Fruit fly (Drosophila melanogaster) whole organism, embryonic: ENCODE measurements around the gene CG4660.

Source experiments
- B-H1 ChIP-seq: fragments of 200-800 bp; sonication (Bioruptor generic); IDR thresholded peaks from 3 replicates; pipeline ENCODE4 v1.3.6; 2022; ENCODE audit warnings: missing biosample characterization, missing genetic modification characterization
- BEAF-32 ChIP-seq: fragments of 200-800 bp; sonication (Bioruptor generic); optimal IDR thresholded peaks from 3 replicates; lab custom pipeline; 2017; ENCODE audit warnings: missing biosample characterization, missing genetic modification characterization, mild to moderate bottlenecking, moderate library complexity, missing genetic modification reagents
- CG10565 ChIP-seq: fragments of 200-800 bp; sonication (Bioruptor generic); optimal IDR thresholded peaks from 3 replicates; lab custom pipeline; 2016; ENCODE audit warnings: missing biosample characterization, mild to moderate bottlenecking, missing genetic modification characterization
- CG10654 ChIP-seq: fragments of 200-800 bp; sonication (Bioruptor generic); optimal IDR thresholded peaks from 2 replicates; lab custom pipeline; 2016; ENCODE audit warnings: missing biosample characterization, missing genetic modification characterization
- CG11504 ChIP-seq: fragments of 200-800 bp; sonication (Bioruptor generic); optimal IDR thresholded peaks from 3 replicates; lab custom pipeline; 2019; ENCODE audit warnings: missing biosample characterization, mild to moderate bottlenecking, missing genetic modification characterization, moderate library complexity
- CG12236 ChIP-seq: fragments of 200-800 bp; sonication (Bioruptor generic); optimal IDR thresholded peaks from 2 replicates; lab custom pipeline; 2016; ENCODE audit warnings: missing biosample characterization, missing genetic modification characterization
- CG12942 ChIP-seq: fragments of 200-800 bp; sonication (Bioruptor generic); optimal IDR thresholded peaks from 3 replicates; lab custom pipeline; 2016; ENCODE audit warnings: missing biosample characterization, missing genetic modification characterization
- CG13123 ChIP-seq: fragments of 200-800 bp; sonication (Bioruptor generic); optimal IDR thresholded peaks from 2 replicates; lab custom pipeline; 2016; ENCODE audit warnings: missing biosample characterization, missing genetic modification characterization
- CG13287 ChIP-seq: fragments of 200-800 bp; sonication (Bioruptor generic); IDR thresholded peaks from 2 replicates; pipeline ENCODE4 v1.3.6; 2022; ENCODE audit warnings: missing biosample characterization, missing genetic modification characterization; ENCODE audit not compliant: partially characterized antibody
- CG14050 ChIP-seq: fragments of 200-800 bp; sonication (Bioruptor generic); IDR thresholded peaks from 3 replicates; pipeline ENCODE4 v1.3.6; 2022; ENCODE audit warnings: missing biosample characterization, missing genetic modification characterization
- CG14667 ChIP-seq: fragments of 200-800 bp; sonication (Bioruptor generic); IDR thresholded peaks from 2 replicates; pipeline ENCODE4 v1.3.6; 2022; ENCODE audit warnings: missing biosample characterization, missing genetic modification characterization
- CG1603 ChIP-seq: fragments of 200-800 bp; sonication (Bioruptor generic); optimal IDR thresholded peaks from 2 replicates; lab custom pipeline; 2019; ENCODE audit warnings: missing biosample characterization, mild to moderate bottlenecking, missing genetic modification characterization, moderate library complexity
- CG32767 ChIP-seq: fragments of 200-800 bp; sonication (Bioruptor generic); IDR thresholded peaks from 2 replicates; pipeline ENCODE4 v1.3.6; 2022; ENCODE audit warnings: missing biosample characterization, missing genetic modification characterization
- CG32772 ChIP-seq: fragments of 200-800 bp; sonication (Bioruptor generic); IDR thresholded peaks from 2 replicates; pipeline ENCODE4 v1.3.6; 2022; ENCODE audit warnings: missing biosample characterization, missing genetic modification characterization
- CG33557 ChIP-seq: fragments of 200-800 bp; sonication (Bioruptor generic); optimal IDR thresholded peaks from 2 replicates; lab custom pipeline; 2019; ENCODE audit warnings: missing biosample characterization, mild to moderate bottlenecking, missing genetic modification characterization, moderate library complexity
- CG34224 ChIP-seq: fragments of 200-800 bp; sonication (Bioruptor generic); IDR thresholded peaks from 3 replicates; pipeline ENCODE4 v1.3.6; 2022; ENCODE audit warnings: missing biosample characterization, missing genetic modification characterization; ENCODE audit not compliant: partially characterized antibody
- CG34376 ChIP-seq: fragments of 200-800 bp; sonication (Bioruptor generic); optimal IDR thresholded peaks from 2 replicates; lab custom pipeline; 2018; ENCODE audit warnings: missing biosample characterization, mild to moderate bottlenecking, missing genetic modification characterization
- CG5953 ChIP-seq: fragments of 200-800 bp; sonication (Bioruptor generic); IDR thresholded peaks from 2 replicates; pipeline ENCODE4 v1.3.6; 2022; ENCODE audit warnings: missing biosample characterization, missing genetic modification characterization
- CG6654 ChIP-seq: fragments of 200-800 bp; sonication (Bioruptor generic); optimal IDR thresholded peaks from 2 replicates; lab custom pipeline; 2017; ENCODE audit warnings: missing biosample characterization, mild to moderate bottlenecking, missing genetic modification characterization
- CG7786 ChIP-seq: fragments of 200-800 bp; sonication (Bioruptor generic); optimal IDR thresholded peaks from 2 replicates; lab custom pipeline; 2016; ENCODE audit warnings: missing biosample characterization, missing genetic modification characterization
- CG8478 ChIP-seq: fragments of >200 bp; optimal IDR thresholded peaks from 2 replicates; lab custom pipeline; 2018
- CG9817 ChIP-seq: fragments of 200-800 bp; sonication (Bioruptor generic); optimal IDR thresholded peaks from 2 replicates; lab custom pipeline; 2018; ENCODE audit warnings: missing biosample characterization, mild to moderate bottlenecking, missing genetic modification characterization, moderate library complexity
- CHES-1-like ChIP-seq: fragments of 200-800 bp; sonication (Bioruptor generic); optimal IDR thresholded peaks from 2 replicates; lab custom pipeline; 2016; ENCODE audit warnings: missing biosample characterization, missing genetic modification characterization
- Chrac-16 ChIP-seq: fragments of 200-800 bp; sonication (Bioruptor generic); optimal IDR thresholded peaks from 3 replicates; lab custom pipeline; 2016; ENCODE audit warnings: missing biosample characterization, missing genetic modification characterization
- CrebB ChIP-seq: fragments of 200-800 bp; sonication (Bioruptor generic); optimal IDR thresholded peaks from 3 replicates; lab custom pipeline; 2018; ENCODE audit warnings: missing biosample characterization, mild to moderate bottlenecking, missing genetic modification characterization
- Dad ChIP-seq: fragments of 200-800 bp; sonication (Bioruptor generic); optimal IDR thresholded peaks from 3 replicates; lab custom pipeline; 2016; ENCODE audit warnings: missing biosample characterization, missing genetic modification characterization
- Deaf1 ChIP-seq: fragments of 200-800 bp; optimal IDR thresholded peaks from 3 replicates; lab custom pipeline; 2019; ENCODE audit warnings: missing biosample characterization, mild to moderate bottlenecking, missing genetic modification characterization, moderate library complexity
- E2f1 ChIP-seq: fragments of 200-800 bp; sonication (Bioruptor generic); IDR thresholded peaks from 2 replicates; pipeline ENCODE4 v1.3.6; 2022; ENCODE audit warnings: missing biosample characterization, missing genetic modification characterization
- ERR ChIP-seq: fragments of 200-800 bp; sonication (Bioruptor generic); optimal IDR thresholded peaks from 2 replicates; lab custom pipeline; 2016; ENCODE audit warnings: missing biosample characterization, missing genetic modification characterization
- Ets97D ChIP-seq: fragments of 200-800 bp; sonication (Bioruptor generic); optimal IDR thresholded peaks from 3 replicates; lab custom pipeline; 2016; ENCODE audit warnings: missing biosample characterization, missing genetic modification characterization
- H2.0 ChIP-seq: fragments of 200-800 bp; sonication (Bioruptor generic); IDR thresholded peaks from 2 replicates; pipeline ENCODE4 v1.3.6; 2022; ENCODE audit warnings: missing biosample characterization, missing genetic modification characterization
- NK7.1 ChIP-seq: fragments of 200-800 bp; sonication (Bioruptor generic); optimal IDR thresholded peaks from 3 replicates; lab custom pipeline; 2016; ENCODE audit warnings: missing biosample characterization, missing genetic modification characterization
- Xbp1 ChIP-seq: fragments of 200-800 bp; sonication (Bioruptor generic); optimal IDR thresholded peaks from 3 replicates; lab custom pipeline; 2016; ENCODE audit warnings: missing biosample characterization, mild to moderate bottlenecking, missing genetic modification characterization
- ap ChIP-seq: fragments of 200-800 bp; sonication (Bioruptor generic); IDR thresholded peaks from 2 replicates; pipeline ENCODE4 v1.3.6; 2022; ENCODE audit warnings: missing biosample characterization, missing genetic modification characterization
- chn ChIP-seq: fragments of 200-800 bp; sonication (Bioruptor generic); optimal IDR thresholded peaks from 2 replicates; lab custom pipeline; 2016; ENCODE audit warnings: missing biosample characterization, missing genetic modification characterization
- crol ChIP-seq: fragments of 200-800 bp; sonication (Bioruptor generic); IDR thresholded peaks from 2 replicates; pipeline ENCODE4 v1.3.6; 2022; ENCODE audit warnings: missing biosample characterization, missing genetic modification characterization
- disco-r ChIP-seq: fragments of 200-800 bp; sonication (Bioruptor generic); optimal IDR thresholded peaks from 2 replicates; lab custom pipeline; 2016; ENCODE audit warnings: missing biosample characterization, missing genetic modification characterization
- dmrt11E ChIP-seq: fragments of 200-800 bp; sonication (Bioruptor generic); optimal IDR thresholded peaks from 3 replicates; lab custom pipeline; 2018; ENCODE audit warnings: missing biosample characterization, mild to moderate bottlenecking, missing genetic modification characterization, moderate library complexity
- ems ChIP-seq: fragments of 200-800 bp; sonication (Bioruptor generic); optimal IDR thresholded peaks from 3 replicates; lab custom pipeline; 2016; ENCODE audit warnings: missing biosample characterization, missing genetic modification characterization
- esg ChIP-seq: fragments of 200-800 bp; sonication (Bioruptor generic); conservative IDR thresholded peaks from 2 replicates; pipeline ENCODE4 v1.3.6; 2022; ENCODE audit warnings: missing biosample characterization, missing genetic modification characterization
- fru ChIP-seq: fragments of >200 bp; optimal IDR thresholded peaks from 2 replicates; lab custom pipeline; 2017
- ind ChIP-seq: fragments of 200-800 bp; sonication (Bioruptor generic); optimal IDR thresholded peaks from 3 replicates; lab custom pipeline; 2016; ENCODE audit warnings: missing biosample characterization, missing genetic modification characterization
- jumu ChIP-seq: fragments of 200-800 bp; sonication (Bioruptor generic); optimal IDR thresholded peaks from 3 replicates; lab custom pipeline; 2016; ENCODE audit warnings: missing biosample characterization, missing genetic modification characterization
- lov ChIP-seq, 2 experiments: fragments of 200-800 bp in 1 of 2; fragments of >200 bp in 1 of 2; sonication (Bioruptor generic) in 1 of 2; IDR thresholded peaks in 1 of 2; optimal IDR thresholded peaks in 1 of 2; 2 replicates in 1 of 2; 3 replicates in 1 of 2; pipeline versions ENCODE4 v1.3.6 to Lab custom; 2017 to 2022; ENCODE audit warnings: missing biosample characterization in 1 of 2, missing genetic modification characterization in 1 of 2
- pnt ChIP-seq: fragments of 200-800 bp; sonication (Bioruptor generic); optimal IDR thresholded peaks from 3 replicates; lab custom pipeline; 2016; ENCODE audit warnings: missing biosample characterization, missing genetic modification characterization
- sens-2 ChIP-seq: fragments of 200-800 bp; sonication (Bioruptor generic); IDR thresholded peaks from 2 replicates; pipeline ENCODE4 v1.3.6; 2022; ENCODE audit warnings: missing biosample characterization, missing genetic modification characterization
- shn ChIP-seq: fragments of 200-800 bp; sonication (Bioruptor generic); optimal IDR thresholded peaks from 3 replicates; lab custom pipeline; 2016; ENCODE audit warnings: missing biosample characterization, missing genetic modification characterization
- so ChIP-seq: fragments of 200-800 bp; sonication (Bioruptor generic); IDR thresholded peaks from 3 replicates; pipeline ENCODE4 v1.3.6; 2022; ENCODE audit warnings: missing biosample characterization, missing genetic modification characterization
- sqz ChIP-seq: fragments of 200-800 bp; sonication (Bioruptor generic); optimal IDR thresholded peaks from 3 replicates; lab custom pipeline; 2018; ENCODE audit warnings: missing biosample characterization, mild to moderate bottlenecking, missing genetic modification characterization
- usp ChIP-seq: fragments of >200 bp; optimal IDR thresholded peaks from 2 replicates; lab custom pipeline; 2017; ENCODE audit warnings: missing biosample characterization, missing genetic modification characterization
- vnd ChIP-seq: fragments of 200-800 bp; sonication (Bioruptor generic); IDR thresholded peaks from 3 replicates; pipeline ENCODE4 v1.3.6; 2022; ENCODE audit warnings: missing biosample characterization, missing genetic modification characterization; ENCODE audit not compliant: partially characterized antibody
- wek ChIP-seq: fragments of 200-800 bp; sonication (Bioruptor generic); optimal IDR thresholded peaks from 3 replicates; lab custom pipeline; 2018; ENCODE audit warnings: missing biosample characterization, mild to moderate bottlenecking, missing genetic modification characterization, moderate library complexity
- yki ChIP-seq: fragments of >200 bp; optimal IDR thresholded peaks from 3 replicates; lab custom pipeline; 2018

The CG4660 gene

dm6 chrX:6074845-6075244, 6.3 kb downstream of the CG4660 start, which contains the start of gene Tsp5D (continued):
- no peak for TF ChIP-seq NK7.1 (GFP tag; lab: Kevin White, UChicago)
- TF ChIP-seq shn = no peak
- peak; percentile 96 for TF ChIP-seq so (GFP tag; lab: Robert Waterston, UW)
- peak; percentile 95 for TF ChIP-seq CG5953 (GFP tag; lab: Robert Waterston, UW)
- TF ChIP-seq CG14050 = peak; percentile 92
- peak; percentile 94 for TF ChIP-seq CG32772 (GFP tag; lab: Robert Waterston, UW)
- TF ChIP-seq ems (GFP tag; lab: Kevin White, UChicago) = peak; percentile 39
- peak; percentile 92 for TF ChIP-seq B-H1 (GFP tag; lab: Robert Waterston, UW)
- no peak for TF ChIP-seq yki (lab: Kevin White, UChicago)
- TF ChIP-seq chn (GFP tag; lab: Kevin White, UChicago) = peak; percentile 47
- TF ChIP-seq CG14667 (GFP tag; lab: Robert Waterston, UW) = peak; percentile 93
- TF ChIP-seq CG9817 (tag; lab: Kevin White, UChicago) = peak; percentile 83
- TF ChIP-seq esg (GFP tag; lab: Robert Waterston, UW) = peak; percentile 94
- TF ChIP-seq Deaf1 (tag; lab: Kevin White, UChicago) = peak; percentile 98
- TF ChIP-seq CG11504 (tag; lab: Kevin White, UChicago) = peak; percentile 95
- peak; percentile 67 for TF ChIP-seq CG1603 (tag; lab: Kevin White, UChicago)
- TF ChIP-seq CG33557 (GFP tag; lab: Kevin White, UChicago) = peak; percentile 56
- TF ChIP-seq CG34224 (GFP tag; lab: Robert Waterston, UW) = no peak
- TF ChIP-seq CG7786 (GFP tag; lab: Kevin White, UChicago) = no peak
- TF ChIP-seq CG10565 = peak; percentile 47
- no peak for TF ChIP-seq jumu (GFP tag; lab: Kevin White, UChicago)
- TF ChIP-seq usp (GFP tag; lab: Kevin White, UChicago) = no peak
- TF ChIP-seq disco-r (GFP tag; lab: Kevin White, UChicago) = no peak
- TF ChIP-seq CHES-1-like = no peak
- peak; percentile 82 for TF ChIP-seq CG6654 (GFP tag; lab: Kevin White, UChicago)
- TF ChIP-seq sens-2 (GFP tag; lab: Robert Waterston, UW) = peak; percentile 91
- TF ChIP-seq ind (GFP tag; lab: Kevin White, UChicago) = peak; percentile 93
- no peak for TF ChIP-seq fru (lab: Kevin White, UChicago)
- TF ChIP-seq ap = peak; percentile 94
- TF ChIP-seq Xbp1 (GFP tag; lab: Kevin White, UChicago) = peak; percentile 90
- TF ChIP-seq ERR (GFP tag; lab: Kevin White, UChicago) = no peak
- peak; percentile 18; the same call in 1 of the 2 replicates for TF ChIP-seq CG13287 (GFP tag; lab: Robert Waterston, UW)
- TF ChIP-seq lov (optimal IDR thresholded peaks at IDR 0.05; lab: Kevin White, UChicago) = no peak
- TF ChIP-seq lov (GFP tag; IDR thresholded peaks at IDR 0.05; lab: Robert Waterston, UW) = peak; percentile 93
- TF ChIP-seq CG34376 (GFP tag; lab: Kevin White, UChicago) = no peak
- peak; percentile 95 for TF ChIP-seq E2f1 (GFP tag; lab: Robert Waterston, UW)
- peak; percentile 30 for TF ChIP-seq Dad (GFP tag; lab: Kevin White, UChicago)
- TF ChIP-seq crol (GFP tag; lab: Robert Waterston, UW) = peak; percentile 54; the same call in 1 of the 2 replicates
- TF ChIP-seq H2.0 = peak; percentile 95
- no peak for TF ChIP-seq BEAF-32 (GFP tag; lab: Kevin White, UChicago)
- TF ChIP-seq dmrt11E (tag; lab: Kevin White, UChicago) = peak; percentile 76
- TF ChIP-seq Ets97D = no peak
- peak; percentile 51 for TF ChIP-seq pnt (GFP tag; lab: Kevin White, UChicago)
- TF ChIP-seq CG32767 (GFP tag; lab: Robert Waterston, UW) = peak; percentile 88
- peak; percentile 92 for TF ChIP-seq CG10654 (GFP tag; lab: Kevin White, UChicago)
- TF ChIP-seq sqz (GFP tag; lab: Kevin White, UChicago) = peak; percentile 88
- TF ChIP-seq wek (GFP tag; lab: Kevin White, UChicago) = peak; percentile 75
- peak; percentile 83 for TF ChIP-seq CG12942 (GFP tag; lab: Kevin White, UChicago)
- TF ChIP-seq CG12236 = peak; percentile 24
- peak; percentile 72 for TF ChIP-seq CG13123 (GFP tag; lab: Kevin White, UChicago)
- TF ChIP-seq Chrac-16 = peak; percentile 74
- TF ChIP-seq vnd (GFP tag; lab: Robert Waterston, UW) = no peak
- no peak for TF ChIP-seq CG8478
- peak; percentile 76 for TF ChIP-seq CrebB
